Worm (Caenorhabditis elegans): ENCODE measurements around the gene catp-5.

- TF ChIP-seq blmp-1 (tag; optimal IDR thresholded peaks at IDR 0.05): no peak
- TF ChIP-seq nhr-71 (tag; optimal IDR thresholded peaks at IDR 0.05): no peak
- TF ChIP-seq nhr-84 (tag; optimal IDR thresholded peaks at IDR 0.05): no peak
- no peak for TF ChIP-seq vab-15 (tag; optimal IDR thresholded peaks at IDR 0.05)
- no peak for TF ChIP-seq egl-27 (tag; optimal IDR thresholded peaks at IDR 0.05)
- TF ChIP-seq skn-1 (tag; optimal IDR thresholded peaks at IDR 0.05): no peak
- TF ChIP-seq pag-3 (tag; optimal IDR thresholded peaks at IDR 0.05; ENCODE audit: borderline replicate concordance, insufficient read depth): no peak
These were observed 39.1 kb upstream of the catp-5 start, which contains the start of gene C02B8.7 for ce11 chrX:8137779-8138178.

Data from whole organism, L1 larva.